Fruit fly (Drosophila melanogaster) whole organism, embryonic: ENCODE results near the gene CG31717.

Experiments used
- Abd-B ChIP-seq: fragments of 200-800 bp; sonication (Bioruptor generic); optimal IDR thresholded peaks from 2 replicates; lab custom pipeline; 2018; ENCODE audit warnings: missing biosample characterization, mild to moderate bottlenecking, missing genetic modification characterization, moderate library complexity
- Asciz ChIP-seq: fragments of 200-800 bp; sonication (Bioruptor generic); optimal IDR thresholded peaks from 2 replicates; lab custom pipeline; 2017; ENCODE audit warnings: missing biosample characterization, mild to moderate bottlenecking, missing genetic modification characterization, missing genetic modification reagents
- Bgb ChIP-seq: fragments of 200-800 bp; sonication (Bioruptor generic); IDR thresholded peaks from 2 replicates; pipeline ENCODE4 v1.3.6; 2022; ENCODE audit warnings: missing biosample characterization, missing genetic modification characterization; ENCODE audit not compliant: partially characterized antibody
- CG11504 ChIP-seq: fragments of 200-800 bp; sonication (Bioruptor generic); optimal IDR thresholded peaks from 3 replicates; lab custom pipeline; 2019; ENCODE audit warnings: missing biosample characterization, mild to moderate bottlenecking, missing genetic modification characterization, moderate library complexity
- CG13123 ChIP-seq: fragments of 200-800 bp; sonication (Bioruptor generic); optimal IDR thresholded peaks from 2 replicates; lab custom pipeline; 2016; ENCODE audit warnings: missing biosample characterization, missing genetic modification characterization
- CG14667 ChIP-seq: fragments of 200-800 bp; sonication (Bioruptor generic); IDR thresholded peaks from 2 replicates; pipeline ENCODE4 v1.3.6; 2022; ENCODE audit warnings: missing biosample characterization, missing genetic modification characterization
- CG15514 ChIP-seq: fragments of 200-800 bp; sonication (Bioruptor generic); optimal IDR thresholded peaks from 3 replicates; lab custom pipeline; 2017; ENCODE audit warnings: missing biosample characterization, missing genetic modification characterization, mild to moderate bottlenecking, moderate library complexity, missing genetic modification reagents
- CG16813 ChIP-seq: fragments of 200-800 bp; sonication (Bioruptor generic); IDR thresholded peaks from 3 replicates; pipeline ENCODE4 v1.3.6; 2022; ENCODE audit warnings: missing biosample characterization, missing genetic modification characterization; ENCODE audit not compliant: partially characterized antibody
- CG17829 ChIP-seq: fragments of 200-800 bp; optimal IDR thresholded peaks from 2 replicates; lab custom pipeline; 2019; ENCODE audit warnings: missing biosample characterization, mild to moderate bottlenecking, missing genetic modification characterization, moderate library complexity
- CG18764 ChIP-seq: fragments of 200-800 bp; sonication (Bioruptor generic); optimal IDR thresholded peaks from 3 replicates; lab custom pipeline; 2016; ENCODE audit warnings: missing biosample characterization, missing genetic modification characterization
- CG2129 ChIP-seq: fragments of 200-800 bp; sonication (Bioruptor generic); IDR thresholded peaks from 2 replicates; pipeline ENCODE4 v1.3.6; 2022; ENCODE audit warnings: missing biosample characterization, missing genetic modification characterization; ENCODE audit not compliant: partially characterized antibody
- CG2875 ChIP-seq: fragments of 200-800 bp; sonication (Bioruptor generic); optimal IDR thresholded peaks from 2 replicates; lab custom pipeline; 2017; ENCODE audit warnings: missing biosample characterization, mild to moderate bottlenecking, missing genetic modification characterization, missing genetic modification reagents
- CG30020 ChIP-seq: fragments of 200-800 bp; optimal IDR thresholded peaks from 2 replicates; lab custom pipeline; 2019; ENCODE audit warnings: missing biosample characterization, mild to moderate bottlenecking, missing genetic modification characterization, moderate library complexity
- CG31365 ChIP-seq: fragments of 200-800 bp; sonication (Bioruptor generic); optimal IDR thresholded peaks from 2 replicates; lab custom pipeline; 2018; ENCODE audit warnings: missing biosample characterization, mild to moderate bottlenecking, missing genetic modification characterization
- CG3163 ChIP-seq: fragments of 200-800 bp; sonication (Bioruptor generic); optimal IDR thresholded peaks from 3 replicates; lab custom pipeline; 2016; ENCODE audit warnings: missing biosample characterization, missing genetic modification characterization
- CG33557 ChIP-seq: fragments of 200-800 bp; sonication (Bioruptor generic); optimal IDR thresholded peaks from 2 replicates; lab custom pipeline; 2019; ENCODE audit warnings: missing biosample characterization, mild to moderate bottlenecking, missing genetic modification characterization, moderate library complexity
- CG34376 ChIP-seq: fragments of 200-800 bp; sonication (Bioruptor generic); optimal IDR thresholded peaks from 2 replicates; lab custom pipeline; 2018; ENCODE audit warnings: missing biosample characterization, mild to moderate bottlenecking, missing genetic modification characterization
- CG4424 ChIP-seq: fragments of 200-800 bp; sonication (Bioruptor generic); optimal IDR thresholded peaks from 3 replicates; lab custom pipeline; 2016; ENCODE audit warnings: missing biosample characterization, missing genetic modification characterization
- CTCF ChIP-seq: fragments of 200-800 bp; sonication (Bioruptor generic); optimal IDR thresholded peaks from 2 replicates; lab custom pipeline; 2017; ENCODE audit warnings: missing biosample characterization, mild to moderate bottlenecking, missing genetic modification characterization, moderate library complexity
- Dad ChIP-seq: fragments of 200-800 bp; sonication (Bioruptor generic); optimal IDR thresholded peaks from 3 replicates; lab custom pipeline; 2016; ENCODE audit warnings: missing biosample characterization, missing genetic modification characterization
- Gsc ChIP-seq: fragments of 200-800 bp; sonication (Bioruptor generic); IDR thresholded peaks from 2 replicates; pipeline ENCODE4 v1.3.6; 2022; ENCODE audit warnings: missing biosample characterization, missing genetic modification characterization
- Gug ChIP-seq: fragments of 200-800 bp; sonication (Bioruptor generic); IDR thresholded peaks from 4 replicates; pipeline ENCODE4 v1.3.6; 2022; ENCODE audit warnings: missing biosample characterization, missing genetic modification characterization
- Hand ChIP-seq: fragments of 200-800 bp; sonication (Bioruptor generic); optimal IDR thresholded peaks from 2 replicates; lab custom pipeline; 2017; ENCODE audit warnings: mild to moderate bottlenecking, missing biosample characterization, missing genetic modification reagents, missing genetic modification characterization
- MESR4 ChIP-seq: fragments of 200-800 bp; sonication (Bioruptor generic); optimal IDR thresholded peaks from 2 replicates; lab custom pipeline; 2018; ENCODE audit warnings: missing biosample characterization, mild to moderate bottlenecking, missing genetic modification characterization, moderate library complexity
- Myb ChIP-seq: fragments of 200-800 bp; sonication (Bioruptor generic); optimal IDR thresholded peaks from 2 replicates; lab custom pipeline; 2016; ENCODE audit warnings: missing biosample characterization, missing genetic modification characterization
- NC2α ChIP-seq: fragments of 200-800 bp; sonication (Bioruptor generic); optimal IDR thresholded peaks from 2 replicates; lab custom pipeline; 2016; ENCODE audit warnings: missing biosample characterization, missing genetic modification characterization
- Neu2 ChIP-seq: fragments of 200-800 bp; sonication (Bioruptor generic); optimal IDR thresholded peaks from 3 replicates; lab custom pipeline; 2016; ENCODE audit warnings: missing biosample characterization, missing genetic modification characterization, borderline replicate concordance
- Poxn ChIP-seq: fragments of 200-800 bp; sonication (Bioruptor generic); IDR thresholded peaks from 2 replicates; pipeline ENCODE4 v1.3.6; 2022; ENCODE audit warnings: missing biosample characterization, missing genetic modification characterization
- Six4 ChIP-seq: fragments of 200-800 bp; sonication (Bioruptor generic); optimal IDR thresholded peaks from 2 replicates; lab custom pipeline; 2016; ENCODE audit warnings: missing biosample characterization, missing genetic modification characterization
- YL-1 ChIP-seq: fragments of 200-800 bp; sonication (Bioruptor generic); optimal IDR thresholded peaks from 3 replicates; lab custom pipeline; 2017; ENCODE audit warnings: missing biosample characterization, mild to moderate bottlenecking, missing genetic modification characterization
- amos ChIP-seq: fragments of 200-800 bp; sonication (Bioruptor generic); IDR thresholded peaks from 2 replicates; pipeline ENCODE4 v1.3.6; 2022; ENCODE audit warnings: missing biosample characterization, missing genetic modification characterization; ENCODE audit not compliant: partially characterized antibody
- aop ChIP-seq: fragments of 200-800 bp; sonication (Bioruptor generic); IDR thresholded peaks from 2 replicates; pipeline ENCODE4 v1.3.6; 2022; ENCODE audit warnings: missing biosample characterization, missing genetic modification characterization
- ara ChIP-seq: fragments of 200-800 bp; sonication (Bioruptor generic); IDR thresholded peaks from 2 replicates; pipeline ENCODE4 v1.3.6; 2022; ENCODE audit warnings: missing biosample characterization, missing genetic modification characterization
- ash1 ChIP-seq: fragments of 200-800 bp; sonication (Bioruptor generic); optimal IDR thresholded peaks from 2 replicates; lab custom pipeline; 2018; ENCODE audit warnings: missing biosample characterization, mild to moderate bottlenecking, missing genetic modification characterization
- az2 ChIP-seq: fragments of 200-800 bp; sonication (Bioruptor generic); optimal IDR thresholded peaks from 3 replicates; lab custom pipeline; 2016; ENCODE audit warnings: missing biosample characterization, missing genetic modification characterization
- bab2 ChIP-seq: fragments of 200-800 bp; sonication (Bioruptor generic); optimal IDR thresholded peaks from 2 replicates; lab custom pipeline; 2016; ENCODE audit warnings: missing biosample characterization, missing genetic modification characterization
- bsh ChIP-seq, 2 experiments: fragments of 200-800 bp; sonication (Bioruptor generic); optimal IDR thresholded peaks; 2 replicates each; lab custom pipeline; 2017 to 2018; ENCODE audit warnings: mild to moderate bottlenecking in 2 of 2, missing biosample characterization in 2 of 2, missing genetic modification characterization in 2 of 2, moderate library complexity in 1 of 2
- chm ChIP-seq: fragments of 200-800 bp; sonication (Bioruptor generic); IDR thresholded peaks from 2 replicates; pipeline ENCODE4 v1.3.6; 2022; ENCODE audit warnings: missing biosample characterization, missing genetic modification characterization
- dm ChIP-seq: fragments of 200-800 bp; sonication (Bioruptor generic); optimal IDR thresholded peaks from 3 replicates; lab custom pipeline; 2016; ENCODE audit warnings: missing biosample characterization, missing genetic modification characterization
- dmrt99B ChIP-seq: fragments of 200-800 bp; sonication (Bioruptor generic); optimal IDR thresholded peaks from 2 replicates; lab custom pipeline; 2018; ENCODE audit warnings: missing biosample characterization, mild to moderate bottlenecking, missing genetic modification characterization, moderate library complexity
- dpn ChIP-seq, 2 experiments: fragments of 200-800 bp; sonication (Bioruptor generic); optimal IDR thresholded peaks; 3 replicates each; lab custom pipeline; 2016; ENCODE audit warnings: missing biosample characterization in 2 of 2, missing genetic modification characterization in 2 of 2
- ewg ChIP-seq: fragments of 200-800 bp; sonication (Bioruptor generic); optimal IDR thresholded peaks from 3 replicates; lab custom pipeline; 2017; ENCODE audit warnings: mild to moderate bottlenecking, missing biosample characterization, missing genetic modification reagents, missing genetic modification characterization
- h ChIP-seq: fragments of >200 bp; optimal IDR thresholded peaks from 2 replicates; lab custom pipeline; 2017
- nom ChIP-seq: fragments of 200-800 bp; sonication (Bioruptor generic); optimal IDR thresholded peaks from 2 replicates; lab custom pipeline; 2017; ENCODE audit warnings: missing biosample characterization, missing genetic modification characterization, mild to moderate bottlenecking, moderate library complexity, missing genetic modification reagents
- onecut ChIP-seq: fragments of 200-800 bp; sonication (Bioruptor generic); IDR thresholded peaks from 2 replicates; pipeline ENCODE4 v1.3.6; 2022; ENCODE audit warnings: missing biosample characterization, missing genetic modification characterization
- pita ChIP-seq: fragments of 200-800 bp; sonication (Bioruptor generic); optimal IDR thresholded peaks from 2 replicates; lab custom pipeline; 2017; ENCODE audit warnings: missing biosample characterization, mild to moderate bottlenecking, missing genetic modification characterization
- ro ChIP-seq: fragments of 200-800 bp; sonication (Bioruptor generic); IDR thresholded peaks from 2 replicates; pipeline ENCODE4 v1.3.6; 2022; ENCODE audit warnings: missing biosample characterization, missing genetic modification characterization
- sc ChIP-seq, 3 experiments: fragments of >200 bp in 2 of 3; fragments of 200-800 bp in 1 of 3; sonication (Bioruptor generic) in 1 of 3; optimal IDR thresholded peaks; 2 replicates in 2 of 3; 3 replicates in 1 of 3; lab custom pipeline; 2017; ENCODE audit warnings: mild to moderate bottlenecking in 1 of 3, missing biosample characterization in 1 of 3, missing genetic modification characterization in 1 of 3, missing genetic modification reagents in 1 of 3
- so ChIP-seq: fragments of 200-800 bp; sonication (Bioruptor generic); IDR thresholded peaks from 3 replicates; pipeline ENCODE4 v1.3.6; 2022; ENCODE audit warnings: missing biosample characterization, missing genetic modification characterization
- unc-4 ChIP-seq: fragments of 200-800 bp; sonication (Bioruptor generic); IDR thresholded peaks from 2 replicates; pipeline ENCODE4 v1.3.6; 2022; ENCODE audit warnings: missing biosample characterization, missing genetic modification characterization; ENCODE audit not compliant: partially characterized antibody

Gene CG31717

dm6 chr2L:10206633-10207162 is 43.8 kb upstream of the CG31717 start, which contains the start of gene Snx17 (continued):
- TF ChIP-seq bsh (GFP tag; optimal IDR thresholded peaks at IDR 0.05; lab: Kevin White, UChicago) (no peak), CG18764 (GFP tag; lab: Kevin White, UChicago) (no peak), Poxn (GFP tag; lab: Robert Waterston, UW) (no peak), unc-4 (GFP tag; lab: Robert Waterston, UW) (no peak), az2 (no peak), pita (GFP tag; lab: Kevin White, UChicago) (no peak), dmrt99B (no peak), CTCF (no peak), MESR4 (GFP tag; lab: Kevin White, UChicago) (peak; percentile 67), so (no peak), dpn (GFP tag; optimal IDR thresholded peaks at IDR 0.05; lab: Kevin White, UChicago) (no peak), CG13123 (GFP tag; lab: Kevin White, UChicago) (no peak), CG33557 (GFP tag; lab: Kevin White, UChicago) (no peak), bab2 (GFP tag; lab: Kevin White, UChicago) (no peak), sc (optimal IDR thresholded peaks at IDR 0.05; lab: Kevin White, UChicago) (no peak), sc (GFP tag; optimal IDR thresholded peaks at IDR 0.05; lab: Kevin White, UChicago) (no peak), CG4424 (GFP tag; lab: Kevin White, UChicago) (no peak), ewg (peak; percentile 12), aop (GFP tag; lab: Robert Waterston, UW) (no peak), Asciz (no peak), CG34376 (GFP tag; lab: Kevin White, UChicago) (no peak), CG2875 (GFP tag; lab: Kevin White, UChicago) (no peak), NC2α (no peak), Hand (GFP tag; lab: Kevin White, UChicago) (no peak), CG30020 (peak; percentile 19), CG16813 (0 out of 3 replicates have a peak, but pooled peaks have one; percentile 22), Gsc (no peak), CG14667 (GFP tag; lab: Robert Waterston, UW) (no peak), dm (GFP tag; lab: Kevin White, UChicago) (no peak), CG31365 (no peak), Gug (GFP tag; lab: Robert Waterston, UW) (no peak), Six4 (no peak), Neu2 (GFP tag; lab: Kevin White, UChicago) (no peak), ara (GFP tag; lab: Robert Waterston, UW) (no peak), amos (GFP tag; lab: Robert Waterston, UW) (no peak), h (lab: Kevin White, UChicago) (no peak), Abd-B (GFP tag; lab: Kevin White, UChicago) (no peak), CG17829 (tag; lab: Kevin White, UChicago) (no peak), Dad (GFP tag; lab: Kevin White, UChicago) (no peak), CG15514 (GFP tag; lab: Kevin White, UChicago) (no peak), onecut (GFP tag; lab: Robert Waterston, UW) (no peak), CG11504 (tag; lab: Kevin White, UChicago) (no peak), CG3163 (GFP tag; lab: Kevin White, UChicago) (no peak), nom (GFP tag; lab: Kevin White, UChicago) (no peak), Myb (GFP tag; lab: Kevin White, UChicago) (peak; percentile 68), CG2129 (GFP tag; lab: Robert Waterston, UW) (no peak), ash1 (GFP tag; lab: Kevin White, UChicago) (no peak), chm (GFP tag; lab: Robert Waterston, UW) (no peak; the same call in 1 of the 2 replicates), Bgb (GFP tag; lab: Robert Waterston, UW) (0 out of 2 replicates have a peak, but pooled peaks have one; percentile 8), YL-1 (GFP tag; lab: Kevin White, UChicago) (peak; percentile 12), ro (no peak)
